Worm (Caenorhabditis elegans) whole organism, midembryonic: ENCODE measurements around the gene F40G12.11.

Experiments used
- cog-1 ChIP-seq: sonication (generic microtip); optimal IDR thresholded peaks from 2 replicates; lab custom pipeline; 2016; ENCODE audit warnings: missing genetic modification characterization, missing compliant biosample characterization
- flt-1 ChIP-seq: fragments of 200-800 bp; sonication (Bioruptor generic); IDR thresholded peaks from 2 replicates; pipeline ENCODE4 v1.3.6; 2022; ENCODE audit warnings: missing genetic modification characterization, missing compliant biosample characterization
- klf-2 ChIP-seq: fragments of 200-800 bp; sonication (Bioruptor generic); conservative IDR thresholded peaks from 2 replicates; pipeline ENCODE4 v1.3.6; 2022; ENCODE audit warnings: missing genetic modification reagents, missing genetic modification characterization, missing compliant biosample characterization
- ref-1 ChIP-seq: fragments of 200-800 bp; sonication (Bioruptor generic); conservative IDR thresholded peaks from 2 replicates; pipeline ENCODE4 v1.3.6; 2022; ENCODE audit warnings: missing genetic modification reagents, missing genetic modification characterization, missing compliant biosample characterization
- ztf-23 ChIP-seq: fragments of 200-800 bp; sonication (Bioruptor generic); IDR thresholded peaks from 2 replicates; pipeline ENCODE4 v1.3.6; 2022; ENCODE audit warnings: missing genetic modification reagents, missing genetic modification characterization, missing compliant biosample characterization

DNA sequence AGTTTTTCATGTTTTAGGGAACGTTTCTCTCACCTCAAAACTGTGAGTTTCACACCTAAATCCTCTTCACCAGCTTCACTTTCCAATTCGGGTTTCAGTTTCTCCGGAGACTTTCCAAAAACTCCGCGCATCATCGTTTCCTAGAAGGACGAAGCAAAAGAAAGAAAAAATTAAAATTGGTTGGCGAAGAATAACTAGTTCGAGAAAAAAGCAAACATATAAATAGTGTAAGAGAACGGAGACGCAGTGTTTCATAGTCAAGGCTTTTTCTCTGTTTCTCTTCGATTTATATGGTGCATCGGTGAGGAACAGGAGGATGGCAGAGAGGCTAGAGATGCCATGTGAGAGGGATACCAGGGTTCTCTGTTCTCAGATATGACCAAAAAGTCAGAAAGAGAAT is 36.8 kb downstream of the F40G12.11 start, which contains the start of gene F47B8.3:
- TF ChIP-seq flt-1 (GFP tag; lab: Robert Waterston, UW) (no peak), klf-2 (no peak), ref-1 (no peak), cog-1 (no peak), ztf-23 (no peak)
